Fruit fly (Drosophila melanogaster) whole organism, embryonic: ENCODE measurements around the gene CG11703.
A peak's percentile ranks its signal among the peaks of the same experiment; 100 is the strongest.

Source experiments
- Asciz ChIP-seq: fragments of 200-800 bp; sonication (Bioruptor generic); optimal IDR thresholded peaks from 2 replicates; lab custom pipeline; 2017; ENCODE audit warnings: missing biosample characterization, mild to moderate bottlenecking, missing genetic modification characterization, missing genetic modification reagents
- Atf3 ChIP-seq: fragments of 200-800 bp; sonication (Bioruptor generic); optimal IDR thresholded peaks from 3 replicates; lab custom pipeline; 2016; ENCODE audit warnings: missing biosample characterization, missing genetic modification characterization
- B-H1 ChIP-seq: fragments of 200-800 bp; sonication (Bioruptor generic); IDR thresholded peaks from 3 replicates; pipeline ENCODE4 v1.3.6; 2022; ENCODE audit warnings: missing biosample characterization, missing genetic modification characterization
- CG10321 ChIP-seq: fragments of 200-800 bp; sonication (Bioruptor generic); IDR thresholded peaks from 2 replicates; pipeline ENCODE4 v1.3.6; 2022; ENCODE audit warnings: missing biosample characterization, missing genetic modification characterization
- CG13775 ChIP-seq: fragments of 200-800 bp; sonication (Bioruptor generic); optimal IDR thresholded peaks from 3 replicates; lab custom pipeline; 2017; ENCODE audit warnings: missing biosample characterization, mild to moderate bottlenecking, missing genetic modification characterization
- CG14710 ChIP-seq: fragments of 200-800 bp; sonication (Bioruptor generic); optimal IDR thresholded peaks from 3 replicates; lab custom pipeline; 2019; ENCODE audit warnings: missing biosample characterization, mild to moderate bottlenecking, missing genetic modification characterization, moderate library complexity
- CG14965 ChIP-seq: fragments of 200-800 bp; sonication (Bioruptor generic); optimal IDR thresholded peaks from 2 replicates; lab custom pipeline; 2016; ENCODE audit warnings: missing biosample characterization, missing genetic modification characterization, borderline replicate concordance
- CG16815 ChIP-seq: fragments of 200-800 bp; sonication (Bioruptor generic); optimal IDR thresholded peaks from 3 replicates; lab custom pipeline; 2017; ENCODE audit warnings: missing biosample characterization, mild to moderate bottlenecking, missing genetic modification characterization
- CG16863 ChIP-seq: fragments of 200-800 bp; sonication (Bioruptor generic); optimal IDR thresholded peaks from 3 replicates; lab custom pipeline; 2016; ENCODE audit warnings: missing biosample characterization, missing genetic modification characterization
- CG17912 ChIP-seq: fragments of 200-800 bp; sonication (Bioruptor generic); optimal IDR thresholded peaks from 2 replicates; lab custom pipeline; 2018; ENCODE audit warnings: missing biosample characterization, mild to moderate bottlenecking, missing genetic modification characterization
- CG18011 ChIP-seq: fragments of 200-800 bp; sonication (Bioruptor generic); optimal IDR thresholded peaks from 2 replicates; lab custom pipeline; 2017; ENCODE audit warnings: missing biosample characterization, missing genetic modification characterization, mild to moderate bottlenecking, moderate library complexity, missing genotype
- CG18476 ChIP-seq: fragments of 200-800 bp; sonication (Bioruptor generic); optimal IDR thresholded peaks from 2 replicates; lab custom pipeline; 2016; ENCODE audit warnings: missing biosample characterization, mild to moderate bottlenecking, missing genetic modification characterization
- CG18599 ChIP-seq: fragments of 200-800 bp; sonication (Bioruptor generic); optimal IDR thresholded peaks from 3 replicates; lab custom pipeline; 2017; ENCODE audit warnings: missing biosample characterization, missing genetic modification characterization, mild to moderate bottlenecking, moderate library complexity, missing genetic modification reagents
- CG32532 ChIP-seq: fragments of 200-800 bp; sonication (Bioruptor generic); IDR thresholded peaks from 2 replicates; pipeline ENCODE4 v1.3.6; 2022; ENCODE audit warnings: missing biosample characterization, missing genetic modification characterization
- CG4424 ChIP-seq: fragments of 200-800 bp; sonication (Bioruptor generic); optimal IDR thresholded peaks from 3 replicates; lab custom pipeline; 2016; ENCODE audit warnings: missing biosample characterization, missing genetic modification characterization
- CG6765 ChIP-seq: fragments of 200-800 bp; sonication (Bioruptor generic); optimal IDR thresholded peaks from 3 replicates; lab custom pipeline; 2017; ENCODE audit warnings: missing biosample characterization, mild to moderate bottlenecking, missing genetic modification characterization
- CG7271 ChIP-seq: fragments of 200-800 bp; sonication (Bioruptor generic); optimal IDR thresholded peaks from 2 replicates; lab custom pipeline; 2018; ENCODE audit warnings: missing biosample characterization, mild to moderate bottlenecking, missing genetic modification characterization, moderate library complexity
- CG7745 ChIP-seq: fragments of 200-800 bp; sonication (Bioruptor generic); optimal IDR thresholded peaks from 2 replicates; lab custom pipeline; 2018; ENCODE audit warnings: missing biosample characterization, mild to moderate bottlenecking, missing genetic modification characterization, moderate library complexity
- CG7963 ChIP-seq: fragments of 200-800 bp; sonication (Bioruptor generic); IDR thresholded peaks from 3 replicates; pipeline ENCODE4 v1.3.6; 2022; ENCODE audit warnings: missing biosample characterization, missing genetic modification characterization; ENCODE audit not compliant: partially characterized antibody
- CG8765 ChIP-seq: fragments of 200-800 bp; sonication (Bioruptor generic); IDR thresholded peaks from 2 replicates; pipeline ENCODE4 v1.3.6; 2022; ENCODE audit warnings: missing biosample characterization, missing genetic modification characterization
- CHES-1-like ChIP-seq: fragments of 200-800 bp; sonication (Bioruptor generic); optimal IDR thresholded peaks from 2 replicates; lab custom pipeline; 2016; ENCODE audit warnings: missing biosample characterization, missing genetic modification characterization
- Deaf1 ChIP-seq: fragments of 200-800 bp; optimal IDR thresholded peaks from 3 replicates; lab custom pipeline; 2019; ENCODE audit warnings: missing biosample characterization, mild to moderate bottlenecking, missing genetic modification characterization, moderate library complexity
- HLH3B ChIP-seq: fragments of 200-800 bp; sonication (Bioruptor generic); IDR thresholded peaks from 2 replicates; pipeline ENCODE4 v1.3.6; 2022; ENCODE audit warnings: missing biosample characterization, missing genetic modification characterization
- Hr51 ChIP-seq, 2 experiments: fragments of 200-800 bp; sonication (Bioruptor generic); optimal IDR thresholded peaks; 2 replicates in 1 of 2; 3 replicates in 1 of 2; lab custom pipeline; 2016 to 2018; ENCODE audit warnings: missing biosample characterization in 2 of 2, missing genetic modification characterization in 2 of 2, mild to moderate bottlenecking in 1 of 2, moderate library complexity in 1 of 2
- Med ChIP-seq: fragments of 200-800 bp; sonication (Bioruptor generic); peaks from one replicate; lab custom pipeline; 2016; ENCODE audit warnings: missing biosample characterization, missing genetic modification characterization, mild to moderate bottlenecking, inconsistent platforms, moderate library complexity
- Rx ChIP-seq: fragments of 200-800 bp; sonication (Bioruptor generic); IDR thresholded peaks from 2 replicates; pipeline ENCODE4 v1.3.6; 2022; ENCODE audit warnings: missing biosample characterization, missing genetic modification characterization
- Taf1 ChIP-seq: fragments of 200-800 bp; sonication (Bioruptor generic); IDR thresholded peaks from 2 replicates; pipeline ENCODE4 v1.3.6; 2022; ENCODE audit warnings: missing biosample characterization, missing genetic modification characterization
- Tbp ChIP-seq: fragments of >200 bp; optimal IDR thresholded peaks from 2 replicates; lab custom pipeline; 2018; ENCODE audit warnings: missing biosample characterization, missing genetic modification characterization
- ac ChIP-seq: fragments of 200-800 bp; sonication (Bioruptor generic); optimal IDR thresholded peaks from 3 replicates; lab custom pipeline; 2017; ENCODE audit warnings: missing biosample characterization, mild to moderate bottlenecking, missing genetic modification characterization
- ara ChIP-seq: fragments of 200-800 bp; sonication (Bioruptor generic); IDR thresholded peaks from 2 replicates; pipeline ENCODE4 v1.3.6; 2022; ENCODE audit warnings: missing biosample characterization, missing genetic modification characterization
- cato ChIP-seq: fragments of 200-800 bp; sonication (Bioruptor generic); optimal IDR thresholded peaks from 2 replicates; lab custom pipeline; 2016; ENCODE audit warnings: missing biosample characterization, missing genetic modification characterization, borderline replicate concordance
- disco-r ChIP-seq: fragments of 200-800 bp; sonication (Bioruptor generic); optimal IDR thresholded peaks from 2 replicates; lab custom pipeline; 2016; ENCODE audit warnings: missing biosample characterization, missing genetic modification characterization
- dm ChIP-seq: fragments of 200-800 bp; sonication (Bioruptor generic); optimal IDR thresholded peaks from 3 replicates; lab custom pipeline; 2016; ENCODE audit warnings: missing biosample characterization, missing genetic modification characterization
- dpn ChIP-seq, 2 experiments: fragments of 200-800 bp; sonication (Bioruptor generic); optimal IDR thresholded peaks; 3 replicates each; lab custom pipeline; 2016; ENCODE audit warnings: missing biosample characterization in 2 of 2, missing genetic modification characterization in 2 of 2
- emc ChIP-seq: fragments of 200-800 bp; sonication (Bioruptor generic); optimal IDR thresholded peaks from 2 replicates; lab custom pipeline; 2016; ENCODE audit warnings: missing biosample characterization, missing genetic modification characterization
- fd102C ChIP-seq: fragments of 200-800 bp; sonication (Bioruptor generic); optimal IDR thresholded peaks from 2 replicates; lab custom pipeline; 2018; ENCODE audit warnings: missing biosample characterization, mild to moderate bottlenecking, missing genetic modification characterization, moderate library complexity
- gcm2 ChIP-seq: fragments of 200-800 bp; sonication (Bioruptor generic); optimal IDR thresholded peaks from 2 replicates; lab custom pipeline; 2016; ENCODE audit warnings: missing biosample characterization, missing genetic modification characterization
- gfzf ChIP-seq: fragments of 200-800 bp; sonication (Bioruptor generic); optimal IDR thresholded peaks from 2 replicates; lab custom pipeline; 2016; ENCODE audit warnings: missing biosample characterization, mild to moderate bottlenecking, missing genetic modification characterization, moderate library complexity
- gsb ChIP-seq: fragments of 200-800 bp; sonication (Bioruptor generic); IDR thresholded peaks from 2 replicates; pipeline ENCODE4 v1.3.6; 2022; ENCODE audit warnings: missing biosample characterization, missing genetic modification characterization
- her ChIP-seq: fragments of 200-800 bp; sonication (Bioruptor generic); optimal IDR thresholded peaks from 2 replicates; lab custom pipeline; 2016; ENCODE audit warnings: missing biosample characterization, missing genetic modification characterization
- inv ChIP-seq: fragments of 200-800 bp; sonication (Bioruptor generic); IDR thresholded peaks from 2 replicates; pipeline ENCODE4 v1.3.6; 2022; ENCODE audit warnings: missing biosample characterization, missing genetic modification characterization; ENCODE audit not compliant: partially characterized antibody
- kah ChIP-seq: fragments of 200-800 bp; sonication (Bioruptor generic); optimal IDR thresholded peaks from 2 replicates; lab custom pipeline; 2018; ENCODE audit warnings: missing biosample characterization, mild to moderate bottlenecking, missing genetic modification characterization
- ken ChIP-seq: fragments of 200-800 bp; sonication (Bioruptor generic); IDR thresholded peaks from 3 replicates; pipeline ENCODE4 v1.3.6; 2022; ENCODE audit warnings: missing biosample characterization, missing genetic modification characterization
- lbe ChIP-seq: fragments of 200-800 bp; sonication (Bioruptor generic); optimal IDR thresholded peaks from 2 replicates; lab custom pipeline; 2016; ENCODE audit warnings: missing biosample characterization, mild to moderate bottlenecking, missing genetic modification characterization
- otp ChIP-seq: fragments of 200-800 bp; sonication (Bioruptor generic); IDR thresholded peaks from 3 replicates; pipeline ENCODE4, ENCODE4 v1.3.6; 2022; ENCODE audit warnings: missing biosample characterization, missing genetic modification characterization
- pita ChIP-seq: fragments of 200-800 bp; sonication (Bioruptor generic); optimal IDR thresholded peaks from 2 replicates; lab custom pipeline; 2017; ENCODE audit warnings: missing biosample characterization, mild to moderate bottlenecking, missing genetic modification characterization
- ranshi ChIP-seq: fragments of 200-800 bp; sonication (Bioruptor generic); IDR thresholded peaks from 2 replicates; pipeline ENCODE4 v1.3.6; 2022; ENCODE audit warnings: missing biosample characterization, missing genetic modification characterization
- ro ChIP-seq: fragments of 200-800 bp; sonication (Bioruptor generic); IDR thresholded peaks from 2 replicates; pipeline ENCODE4 v1.3.6; 2022; ENCODE audit warnings: missing biosample characterization, missing genetic modification characterization
- scrt ChIP-seq: fragments of 200-800 bp; sonication (Bioruptor generic); optimal IDR thresholded peaks from 2 replicates; lab custom pipeline; 2018; ENCODE audit warnings: missing biosample characterization, mild to moderate bottlenecking, missing genetic modification characterization, moderate library complexity
- toy ChIP-seq: fragments of 200-800 bp; sonication (Bioruptor generic); IDR thresholded peaks from 2 replicates; pipeline ENCODE4 v1.3.6; 2022; ENCODE audit warnings: missing biosample characterization, missing genetic modification characterization
- tx ChIP-seq: fragments of 200-800 bp; sonication (Bioruptor generic); optimal IDR thresholded peaks from 2 replicates; lab custom pipeline; 2016; ENCODE audit warnings: missing biosample characterization, missing genetic modification characterization
- zen ChIP-seq: fragments of 200-800 bp; sonication (Bioruptor generic); optimal IDR thresholded peaks from 3 replicates; lab custom pipeline; 2018; ENCODE audit warnings: missing biosample characterization, mild to moderate bottlenecking, missing genetic modification characterization, moderate library complexity

Gene CG11703

DNA sequence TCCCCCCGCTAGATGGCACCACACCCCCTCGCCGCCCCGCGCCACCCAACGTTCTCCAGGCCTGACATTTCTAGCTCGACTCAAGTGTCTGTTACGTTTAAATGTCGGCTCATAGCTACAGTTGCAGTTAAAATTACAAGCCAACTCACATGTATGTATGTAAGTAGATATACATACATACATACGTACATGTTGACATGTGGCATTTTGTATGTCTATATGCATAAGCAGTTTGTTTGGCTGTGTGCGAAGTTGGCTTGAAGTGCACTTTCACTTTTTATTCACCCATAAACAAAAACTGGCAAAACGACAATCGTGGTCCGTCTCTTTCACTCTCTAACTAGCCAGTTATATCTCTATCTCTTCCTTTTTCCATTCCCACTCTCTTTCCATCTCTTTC, 45.1 kb downstream of the CG11703 start (continued):
- no peak for TF ChIP-seq CG18599 (GFP tag; lab: Kevin White, UChicago)
- no peak for TF ChIP-seq cato (GFP tag; lab: Kevin White, UChicago)
- TF ChIP-seq pita (GFP tag; lab: Kevin White, UChicago) = no peak
- peak; percentile 60; the same call in 1 of the 3 replicates for TF ChIP-seq ken
- TF ChIP-seq ro (GFP tag; lab: Robert Waterston, UW) = no peak
- TF ChIP-seq CG10321 (GFP tag; lab: Robert Waterston, UW) = no peak
- TF ChIP-seq kah (GFP tag; lab: Kevin White, UChicago) = no peak
- no peak for TF ChIP-seq toy (GFP tag; lab: Robert Waterston, UW)
- no peak for TF ChIP-seq emc
- no peak for TF ChIP-seq CG13775 (GFP tag; lab: Kevin White, UChicago)
- no peak for TF ChIP-seq lbe
- no peak for TF ChIP-seq CG7963 (GFP tag; lab: Robert Waterston, UW)
- no peak for TF ChIP-seq CG7271 (tag; lab: Kevin White, UChicago)
- TF ChIP-seq CG4424 (GFP tag; lab: Kevin White, UChicago) = no peak
- no peak for TF ChIP-seq gcm2 (GFP tag; lab: Kevin White, UChicago)
- no peak for TF ChIP-seq inv (GFP tag; lab: Robert Waterston, UW)
- no peak for TF ChIP-seq CG32532 (GFP tag; lab: Robert Waterston, UW)
- no peak for TF ChIP-seq dpn (GFP tag; optimal IDR thresholded peaks at IDR 0.05; lab: Kevin White, UChicago)
- TF ChIP-seq dm (GFP tag; lab: Kevin White, UChicago) = no peak
- TF ChIP-seq CG18011 = no peak
- no peak for TF ChIP-seq B-H1
- no peak for TF ChIP-seq CHES-1-like
- TF ChIP-seq CG8765 = no peak
- TF ChIP-seq scrt (GFP tag; lab: Kevin White, UChicago) = no peak
- TF ChIP-seq disco-r (GFP tag; lab: Kevin White, UChicago) = no peak
- TF ChIP-seq CG14710 (tag; lab: Kevin White, UChicago) = no peak
- no peak for TF ChIP-seq ranshi (GFP tag; lab: Robert Waterston, UW)
- no peak for TF ChIP-seq fd102C (GFP tag; lab: Kevin White, UChicago)
- peak; percentile 45 for TF ChIP-seq ara
- no peak for TF ChIP-seq her (GFP tag; lab: Kevin White, UChicago)
- TF ChIP-seq Hr51 (GFP tag; optimal IDR thresholded peaks at IDR 0.05; lab: Kevin White, UChicago) = no peak
- TF ChIP-seq CG18476 (GFP tag; lab: Kevin White, UChicago) = no peak
- TF ChIP-seq Taf1 (GFP tag; lab: Robert Waterston, UW) = no peak
- no peak for TF ChIP-seq ac (GFP tag; lab: Kevin White, UChicago)
- no peak for TF ChIP-seq tx (GFP tag; lab: Kevin White, UChicago)
- TF ChIP-seq zen (tag; lab: Kevin White, UChicago) = no peak
- no peak for TF ChIP-seq gfzf (GFP tag; lab: Kevin White, UChicago)
- peak; percentile 37; the same call in 1 of the 2 replicates for TF ChIP-seq HLH3B (GFP tag; lab: Robert Waterston, UW)
- peak; percentile 8 for TF ChIP-seq CG16863
- no peak for TF ChIP-seq CG6765
- TF ChIP-seq CG17912 (GFP tag; lab: Kevin White, UChicago) = no peak
- no peak for TF ChIP-seq gsb
- TF ChIP-seq Deaf1 = no peak
- no peak for TF ChIP-seq Med
- no peak for TF ChIP-seq otp (GFP tag; lab: Robert Waterston, UW)
- no peak for TF ChIP-seq Tbp (GFP tag; lab: Kevin White, UChicago)
- TF ChIP-seq CG14965 (GFP tag; lab: Kevin White, UChicago) = no peak
- TF ChIP-seq Asciz (GFP tag; lab: Kevin White, UChicago) = peak; percentile 70
- no peak for TF ChIP-seq CG16815 (GFP tag; lab: Kevin White, UChicago)
- TF ChIP-seq Rx = no peak
- TF ChIP-seq CG7745 (tag; lab: Kevin White, UChicago) = no peak
- TF ChIP-seq Atf3 = no peak
